Fruit fly (Drosophila melanogaster) whole organism, wandering third instar larva: Measurements from ENCODE around the gene CG44836.
A peak's percentile ranks its signal among the peaks of the same experiment; 100 is the strongest.

ENCODE experiments used
- CG32264 ChIP-seq: fragments of 200-800 bp; sonication (Bioruptor generic); optimal IDR thresholded peaks from 2 replicates; lab custom pipeline; 2016; ENCODE audit warnings: missing biosample characterization, missing genetic modification characterization
- CrebA ChIP-seq: fragments of 200-800 bp; sonication (Bioruptor generic); optimal IDR thresholded peaks from 2 replicates; lab custom pipeline; 2016; ENCODE audit warnings: missing biosample characterization, mild to moderate bottlenecking, missing genetic modification characterization, borderline replicate concordance
- Dfd ChIP-seq: fragments of >200 bp; optimal IDR thresholded peaks from 2 replicates; lab custom pipeline; 2017; ENCODE audit warnings: missing biosample characterization, missing genetic modification characterization
- Dif ChIP-seq: fragments of 200-275, 200-300 bp; sonication (Bioruptor generic); optimal IDR thresholded peaks from 2 replicates; lab custom pipeline; 2018; ENCODE audit warnings: missing biosample characterization, missing genetic modification characterization; ENCODE audit not compliant: partially characterized antibody
- GATAd ChIP-seq: sonication (Bioruptor generic); optimal IDR thresholded peaks from 2 replicates; lab custom pipeline; 2016; ENCODE audit warnings: missing biosample characterization, missing genetic modification characterization
- HLH106 ChIP-seq: fragments of 200-800 bp; optimal IDR thresholded peaks from 3 replicates; lab custom pipeline; 2019; ENCODE audit warnings: missing biosample characterization, mild to moderate bottlenecking, missing genetic modification characterization, moderate library complexity
- Jra ChIP-seq: sonication (Bioruptor generic); optimal IDR thresholded peaks from 2 replicates; lab custom pipeline; 2016; ENCODE audit warnings: missing biosample characterization, missing genetic modification characterization
- Mio ChIP-seq: sonication (Bioruptor generic); optimal IDR thresholded peaks from 2 replicates; lab custom pipeline; 2016; ENCODE audit warnings: missing biosample characterization, missing genetic modification characterization
- Myc ChIP-seq: fragments of >200 bp; optimal IDR thresholded peaks from 2 replicates; lab custom pipeline; 2017
- N ChIP-seq: fragments of >200 bp; optimal IDR thresholded peaks from 2 replicates; lab custom pipeline; 2018; ENCODE audit warnings: missing biosample characterization, missing external identifiers, missing genetic modification characterization
- OdsH ChIP-seq: fragments of 200-800 bp; sonication (Bioruptor generic); optimal IDR thresholded peaks from 2 replicates; lab custom pipeline; 2016; ENCODE audit warnings: missing biosample characterization, mild to moderate bottlenecking, missing genetic modification characterization
- Rel ChIP-seq, 2 experiments: fragments of 200-800 bp; sonication (Bioruptor generic) in 1 of 2; optimal IDR thresholded peaks; 2 replicates in 1 of 2; 3 replicates in 1 of 2; lab custom pipeline; 2016 to 2019; ENCODE audit warnings: mild to moderate bottlenecking in 2 of 2, missing biosample characterization in 2 of 2, missing genetic modification characterization in 2 of 2, moderate library complexity in 1 of 2
- Vsx2 ChIP-seq: fragments of 200-300, 225-300 bp; sonication (Bioruptor generic); optimal IDR thresholded peaks from 2 replicates; lab custom pipeline; 2018; ENCODE audit warnings: missing biosample characterization, missing genetic modification characterization; ENCODE audit not compliant: partially characterized antibody
- br ChIP-seq: fragments of 200-800 bp; sonication (Bioruptor generic); optimal IDR thresholded peaks from 2 replicates; lab custom pipeline; 2016; ENCODE audit warnings: missing biosample characterization, missing genetic modification characterization
- dmrt93B ChIP-seq: fragments of 200-800 bp; sonication (Bioruptor generic); optimal IDR thresholded peaks from 2 replicates; lab custom pipeline; 2018; ENCODE audit warnings: missing biosample characterization, mild to moderate bottlenecking, missing genetic modification characterization
- dsf ChIP-seq: sonication (Bioruptor generic); optimal IDR thresholded peaks from 2 replicates; lab custom pipeline; 2016; ENCODE audit warnings: missing biosample characterization, missing genetic modification characterization, borderline replicate concordance
- ey ChIP-seq: fragments of 200-800 bp; sonication (Bioruptor generic); optimal IDR thresholded peaks from 2 replicates; lab custom pipeline; 2016; ENCODE audit warnings: missing biosample characterization, missing genetic modification characterization
- foxo ChIP-seq, 2 experiments: fragments of 200-800 bp; sonication (Bioruptor generic); optimal IDR thresholded peaks; 2 replicates in 1 of 2; 3 replicates in 1 of 2; lab custom pipeline; 2016 to 2017; ENCODE audit warnings: missing biosample characterization in 2 of 2, missing genetic modification characterization in 2 of 2
- fru ChIP-seq: fragments of 200-800 bp; sonication (Bioruptor generic); optimal IDR thresholded peaks from 3 replicates; lab custom pipeline; 2016; ENCODE audit warnings: missing biosample characterization, mild to moderate bottlenecking, missing genetic modification characterization
- h ChIP-seq: fragments of 200-800 bp; sonication (Bioruptor generic); optimal IDR thresholded peaks from 3 replicates; lab custom pipeline; 2016; ENCODE audit warnings: missing biosample characterization, mild to moderate bottlenecking, missing genetic modification characterization
- jim ChIP-seq: fragments of 175-275, 200-325 bp; sonication (Bioruptor generic); optimal IDR thresholded peaks from 2 replicates; lab custom pipeline; 2016; ENCODE audit warnings: missing biosample characterization, mild to moderate bottlenecking, missing genetic modification characterization
- psq ChIP-seq: fragments of 200-800 bp; sonication (Bioruptor generic); optimal IDR thresholded peaks from 3 replicates; lab custom pipeline; 2017; ENCODE audit warnings: missing biosample characterization, mild to moderate bottlenecking, missing genetic modification characterization, moderate library complexity
- rgr ChIP-seq: fragments of 200-800 bp; sonication (Bioruptor generic); optimal IDR thresholded peaks from 3 replicates; lab custom pipeline; 2016; ENCODE audit warnings: missing biosample characterization, mild to moderate bottlenecking, missing genetic modification characterization
- sv ChIP-seq: fragments of 200-800 bp; sonication (Bioruptor generic); optimal IDR thresholded peaks from 3 replicates; lab custom pipeline; 2016; ENCODE audit warnings: missing biosample characterization, missing genetic modification characterization

CG44836 gene

dm6 chr3L:16384145-16384705 is 15.8 kb downstream of the CG44836 start:
- no peak for TF ChIP-seq psq (GFP tag; lab: Kevin White, UChicago)
- no peak for TF ChIP-seq GATAd
- peak; percentile 12 for TF ChIP-seq h
- TF ChIP-seq CG32264 (GFP tag; lab: Kevin White, UChicago) = no peak
- TF ChIP-seq dsf = no peak
- no peak for TF ChIP-seq rgr (GFP tag; lab: Kevin White, UChicago)
- no peak for TF ChIP-seq Dfd
- TF ChIP-seq CrebA (GFP tag; lab: Kevin White, UChicago) = no peak
- TF ChIP-seq Vsx2 (GFP tag; lab: Kevin White, UChicago) = no peak

DNA sequence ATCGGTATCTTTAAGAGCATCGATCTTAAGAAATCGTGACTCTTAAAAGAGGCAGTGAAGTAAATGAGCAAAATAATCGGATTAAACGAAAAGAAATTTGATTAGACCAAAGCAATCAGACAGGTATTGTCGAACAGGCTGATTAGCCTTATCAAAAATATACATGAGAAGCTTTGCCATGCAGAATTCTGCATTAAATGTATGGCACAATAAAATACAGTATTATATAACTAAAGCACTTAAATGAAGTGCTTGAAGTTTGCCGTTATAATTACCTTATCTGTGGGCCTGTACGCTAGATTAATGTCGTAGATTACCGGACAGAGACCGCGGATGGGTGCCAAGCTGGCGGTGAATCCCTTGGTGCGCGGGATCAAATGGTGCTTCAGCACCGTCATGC is 17.0 kb downstream of the CG44836 start:
- no peak for TF ChIP-seq Rel (GFP tag; optimal IDR thresholded peaks at IDR 0.05; lab: Kevin White, UChicago)
- peak; percentile 1 for TF ChIP-seq Rel (tag; optimal IDR thresholded peaks at IDR 0.05; lab: Kevin White, UChicago)
- TF ChIP-seq CG32264 (GFP tag; lab: Kevin White, UChicago) = no peak

dm6 chr3L:16381184-16381797 is 18.8 kb downstream of the CG44836 start, which contains the start of gene Agpat4:
Agpat4 (minus strand) TSS chr3L:16381570.
- TF ChIP-seq jim (GFP tag; lab: Kevin White, UChicago) = no peak
- TF ChIP-seq Myc (lab: Kevin White, UChicago) = peak; percentile 10
- no peak for TF ChIP-seq br
- peak; percentile 96 for TF ChIP-seq GATAd
- TF ChIP-seq fru (GFP tag; lab: Kevin White, UChicago) = peak; percentile 31

DNA sequence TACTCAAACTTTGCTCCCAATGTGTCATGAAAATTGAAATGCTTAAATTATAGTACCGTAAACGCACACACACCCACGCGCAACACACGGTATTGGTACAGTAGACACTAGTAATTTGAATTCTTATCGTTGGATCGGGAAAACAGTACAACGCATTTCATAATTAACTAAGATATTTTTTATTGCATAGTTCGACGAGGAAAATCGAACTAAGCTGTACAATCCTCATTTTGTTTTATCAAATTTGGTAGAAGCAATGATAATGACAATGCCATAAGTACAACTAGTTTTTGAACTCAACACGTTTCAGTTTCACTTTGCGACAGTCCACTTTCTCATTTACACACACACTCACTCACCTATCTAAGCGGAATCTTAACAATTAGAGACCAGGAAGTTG is 19.3 kb downstream of the CG44836 start:
- TF ChIP-seq ey (GFP tag; lab: Kevin White, UChicago) (peak; percentile 43), br (peak; percentile 25), h (peak; percentile 50), OdsH (GFP tag; lab: Kevin White, UChicago) (peak; percentile 36), sv (GFP tag; lab: Kevin White, UChicago) (peak; percentile 51), rgr (GFP tag; lab: Kevin White, UChicago) (peak; percentile 46), CrebA (GFP tag; lab: Kevin White, UChicago) (no peak), N (GFP tag; lab: Kevin White, UChicago) (no peak), foxo (GFP tag; optimal IDR thresholded peaks at IDR 0.05; lab: Kevin White, UChicago) (peak in 1 of 2 experiments; percentile 55), fru (GFP tag; lab: Kevin White, UChicago) (peak; percentile 10), Mio (GFP tag; lab: Kevin White, UChicago) (no peak)

DNA sequence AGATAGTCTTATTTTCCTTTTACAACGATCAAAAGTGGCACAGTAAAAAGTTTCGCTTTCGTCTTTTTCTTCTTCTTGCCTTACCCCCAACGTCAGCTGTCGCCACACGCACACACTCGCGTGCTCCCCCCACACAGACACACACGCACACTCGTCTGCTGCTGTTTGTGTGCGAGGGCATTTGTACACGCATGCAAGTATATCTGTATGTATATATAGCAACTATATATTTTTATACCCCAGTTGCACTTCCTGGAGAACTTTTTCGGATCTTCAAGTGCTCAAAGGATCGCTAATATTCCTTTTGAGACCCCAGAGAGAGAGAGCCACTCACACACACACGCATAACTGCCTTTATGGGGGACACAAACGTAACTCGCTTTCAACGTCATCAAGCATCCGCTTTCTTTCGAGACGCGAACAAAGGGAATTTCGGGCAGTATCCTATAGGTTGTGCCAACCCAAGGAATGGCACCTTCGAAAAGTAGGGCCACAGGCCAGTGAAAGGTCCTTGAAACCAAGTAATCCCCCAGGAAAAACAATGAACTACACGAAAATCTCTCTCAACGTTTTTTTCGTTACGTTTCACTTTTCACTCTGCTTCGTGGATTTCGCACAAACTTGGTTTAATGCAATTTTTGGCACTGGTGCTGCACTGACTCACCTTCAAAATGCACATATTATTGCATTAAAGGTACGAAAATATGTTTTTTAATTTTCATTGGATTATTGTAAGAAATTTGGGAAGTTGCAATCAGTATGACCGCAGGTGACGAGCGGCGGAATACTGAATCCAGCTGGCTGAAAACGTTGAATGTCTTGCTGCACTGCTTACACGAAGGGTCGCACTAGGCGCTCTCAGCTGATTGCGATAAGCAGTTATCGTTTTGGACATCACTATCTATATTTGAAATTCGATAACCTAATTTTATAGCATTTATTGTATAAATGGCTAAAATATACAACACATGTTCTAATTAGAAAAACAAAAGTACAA is 22.0 kb downstream of the CG44836 start, which contains the start of gene roq:
roq (minus strand) TSS at position 799 of the 997 bp plus-strand sequence.
- TF ChIP-seq N (GFP tag; lab: Kevin White, UChicago) (peak; percentile 86), ey (GFP tag; lab: Kevin White, UChicago) (no peak), psq (GFP tag; lab: Kevin White, UChicago) (no peak), h (peak; percentile 35), Rel (GFP tag; optimal IDR thresholded peaks at IDR 0.05; lab: Kevin White, UChicago) (peak; percentile 18), Rel (tag; optimal IDR thresholded peaks at IDR 0.05; lab: Kevin White, UChicago) (peak; percentile 6), Dif (GFP tag; lab: Kevin White, UChicago) (no peak), GATAd (no peak), OdsH (GFP tag; lab: Kevin White, UChicago) (peak; percentile 19), dmrt93B (GFP tag; lab: Kevin White, UChicago) (no peak), foxo (GFP tag; optimal IDR thresholded peaks at IDR 0.05; lab: Kevin White, UChicago) (no peak), br (no peak), CrebA (GFP tag; lab: Kevin White, UChicago) (peak; percentile 88), HLH106 (no peak), Dfd (no peak), Myc (lab: Kevin White, UChicago) (no peak)

dm6 chr3L:16369526-16369925 is 30.5 kb downstream of the CG44836 start, which contains the start of gene CG18814:
CG18814 (plus strand) TSS chr3L:16369826.
- TF ChIP-seq Jra (GFP tag; lab: Kevin White, UChicago) (no peak), dmrt93B (GFP tag; lab: Kevin White, UChicago) (no peak), OdsH (GFP tag; lab: Kevin White, UChicago) (no peak)
